Fruit fly (Drosophila melanogaster) whole organism, embryonic: Measurements from ENCODE around the gene Lipt2.
A peak's percentile ranks its signal among the peaks of the same experiment; 100 is the strongest.

Experiments
- Abd-B ChIP-seq: fragments of 200-800 bp; sonication (Bioruptor generic); optimal IDR thresholded peaks from 2 replicates; lab custom pipeline; 2018; ENCODE audit warnings: missing biosample characterization, mild to moderate bottlenecking, missing genetic modification characterization, moderate library complexity
- Ada2b ChIP-seq: fragments of 200-800 bp; sonication (Bioruptor generic); IDR thresholded peaks from 2 replicates; pipeline ENCODE4 v1.3.6; 2022; ENCODE audit warnings: missing biosample characterization, missing genetic modification characterization
- CG10274 ChIP-seq: fragments of 200-800 bp; sonication (Bioruptor generic); optimal IDR thresholded peaks from 3 replicates; lab custom pipeline; 2017; ENCODE audit warnings: missing biosample characterization, mild to moderate bottlenecking, missing genetic modification characterization
- CG10321 ChIP-seq: fragments of 200-800 bp; sonication (Bioruptor generic); IDR thresholded peaks from 2 replicates; pipeline ENCODE4 v1.3.6; 2022; ENCODE audit warnings: missing biosample characterization, missing genetic modification characterization
- CG11085 ChIP-seq: fragments of 200-800 bp; sonication (Bioruptor generic); IDR thresholded peaks from 2 replicates; pipeline ENCODE4 v1.3.6; 2022; ENCODE audit warnings: missing biosample characterization, missing genetic modification characterization
- CG1233 ChIP-seq: fragments of 200-800 bp; sonication (Bioruptor generic); optimal IDR thresholded peaks from 4 replicates; lab custom pipeline; 2018; ENCODE audit warnings: missing biosample characterization, mild to moderate bottlenecking, missing genetic modification characterization
- CG12942 ChIP-seq: fragments of 200-800 bp; sonication (Bioruptor generic); optimal IDR thresholded peaks from 3 replicates; lab custom pipeline; 2016; ENCODE audit warnings: missing biosample characterization, missing genetic modification characterization
- CG13424 ChIP-seq: fragments of 200-800 bp; sonication (Bioruptor generic); optimal IDR thresholded peaks from 2 replicates; lab custom pipeline; 2019; ENCODE audit warnings: missing biosample characterization, mild to moderate bottlenecking, missing genetic modification characterization, moderate library complexity
- CG14050 ChIP-seq: fragments of 200-800 bp; sonication (Bioruptor generic); IDR thresholded peaks from 3 replicates; pipeline ENCODE4 v1.3.6; 2022; ENCODE audit warnings: missing biosample characterization, missing genetic modification characterization
- CG14860 ChIP-seq: fragments of 200-800 bp; sonication (Bioruptor generic); IDR thresholded peaks from 3 replicates; pipeline ENCODE4 v1.3.6; 2022; ENCODE audit warnings: missing biosample characterization, missing genetic modification characterization; ENCODE audit not compliant: partially characterized antibody
- CG15514 ChIP-seq: fragments of 200-800 bp; sonication (Bioruptor generic); optimal IDR thresholded peaks from 3 replicates; lab custom pipeline; 2017; ENCODE audit warnings: missing biosample characterization, missing genetic modification characterization, mild to moderate bottlenecking, moderate library complexity, missing genetic modification reagents
- CG16815 ChIP-seq: fragments of 200-800 bp; sonication (Bioruptor generic); optimal IDR thresholded peaks from 3 replicates; lab custom pipeline; 2017; ENCODE audit warnings: missing biosample characterization, mild to moderate bottlenecking, missing genetic modification characterization
- CG17361 ChIP-seq: fragments of 200-800 bp; sonication (Bioruptor generic); IDR thresholded peaks from 3 replicates; pipeline ENCODE4 v1.3.6; 2022; ENCODE audit warnings: missing biosample characterization, missing genetic modification characterization
- CG17385 ChIP-seq: fragments of 200-800 bp; sonication (Bioruptor generic); optimal IDR thresholded peaks from 3 replicates; lab custom pipeline; 2018; ENCODE audit warnings: missing biosample characterization, mild to moderate bottlenecking, missing genetic modification characterization
- CG1792 ChIP-seq: fragments of 200-800 bp; sonication (Bioruptor generic); optimal IDR thresholded peaks from 2 replicates; lab custom pipeline; 2016; ENCODE audit warnings: missing biosample characterization, missing genetic modification characterization
- CG32532 ChIP-seq: fragments of 200-800 bp; sonication (Bioruptor generic); IDR thresholded peaks from 2 replicates; pipeline ENCODE4 v1.3.6; 2022; ENCODE audit warnings: missing biosample characterization, missing genetic modification characterization
- CG32772 ChIP-seq: fragments of 200-800 bp; sonication (Bioruptor generic); IDR thresholded peaks from 2 replicates; pipeline ENCODE4 v1.3.6; 2022; ENCODE audit warnings: missing biosample characterization, missing genetic modification characterization
- CG3847 ChIP-seq: fragments of 200-800 bp; sonication (Bioruptor generic); IDR thresholded peaks from 2 replicates; pipeline ENCODE4 v1.3.6; 2022; ENCODE audit warnings: missing biosample characterization, missing genetic modification characterization
- CG42726 ChIP-seq: fragments of 200-800 bp; sonication (Bioruptor generic); IDR thresholded peaks from 2 replicates; pipeline ENCODE4 v1.3.6; 2022; ENCODE audit warnings: missing biosample characterization, missing genetic modification characterization; ENCODE audit not compliant: partially characterized antibody
- CG5180 ChIP-seq: fragments of 200-800 bp; sonication (Bioruptor generic); optimal IDR thresholded peaks from 3 replicates; lab custom pipeline; 2017; ENCODE audit warnings: missing biosample characterization, missing genetic modification characterization, mild to moderate bottlenecking, moderate library complexity, missing genetic modification reagents
- CG5953 ChIP-seq: fragments of 200-800 bp; sonication (Bioruptor generic); IDR thresholded peaks from 2 replicates; pipeline ENCODE4 v1.3.6; 2022; ENCODE audit warnings: missing biosample characterization, missing genetic modification characterization
- CG6175 ChIP-seq: fragments of 200-800 bp; sonication (Bioruptor generic); IDR thresholded peaks from 3 replicates; pipeline ENCODE4 v1.3.6; 2022; ENCODE audit warnings: missing biosample characterization, missing genetic modification characterization
- CG6765 ChIP-seq: fragments of 200-800 bp; sonication (Bioruptor generic); optimal IDR thresholded peaks from 3 replicates; lab custom pipeline; 2017; ENCODE audit warnings: missing biosample characterization, mild to moderate bottlenecking, missing genetic modification characterization
- CG7357 ChIP-seq: fragments of 200-800 bp; sonication (Bioruptor generic); IDR thresholded peaks from 3 replicates; pipeline ENCODE4 v1.3.6; 2022; ENCODE audit warnings: missing biosample characterization, missing genetic modification characterization
- CG7928 ChIP-seq: fragments of 200-800 bp; sonication (Bioruptor generic); optimal IDR thresholded peaks from 2 replicates; lab custom pipeline; 2017; ENCODE audit warnings: missing biosample characterization, mild to moderate bottlenecking, missing genetic modification characterization
- CG8290 ChIP-seq, 3 experiments: fragments of 200-800 bp; sonication (Bioruptor generic); optimal IDR thresholded peaks; 2 replicates each; lab custom pipeline; 2016 to 2019; ENCODE audit warnings: missing biosample characterization in 3 of 3, missing genetic modification characterization in 3 of 3, mild to moderate bottlenecking in 2 of 3, moderate library complexity in 1 of 3
- CG9727 ChIP-seq: fragments of 200-800 bp; sonication (Bioruptor generic); optimal IDR thresholded peaks from 3 replicates; lab custom pipeline; 2017; ENCODE audit warnings: missing biosample characterization, mild to moderate bottlenecking, missing genetic modification characterization
- Chrac-16 ChIP-seq: fragments of 200-800 bp; sonication (Bioruptor generic); optimal IDR thresholded peaks from 3 replicates; lab custom pipeline; 2016; ENCODE audit warnings: missing biosample characterization, missing genetic modification characterization
- Ets65A ChIP-seq: fragments of 200-800 bp; sonication (Bioruptor generic); peaks from one replicate; lab custom pipeline; 2016; ENCODE audit warnings: missing biosample characterization, missing genetic modification characterization
- Gug ChIP-seq: fragments of 200-800 bp; sonication (Bioruptor generic); IDR thresholded peaks from 4 replicates; pipeline ENCODE4 v1.3.6; 2022; ENCODE audit warnings: missing biosample characterization, missing genetic modification characterization
- H15 ChIP-seq: fragments of 200-800 bp; sonication (Bioruptor generic); IDR thresholded peaks from 3 replicates; pipeline ENCODE4 v1.3.6; 2022; ENCODE audit warnings: missing biosample characterization, missing genetic modification characterization
- H2.0 ChIP-seq: fragments of 200-800 bp; sonication (Bioruptor generic); IDR thresholded peaks from 2 replicates; pipeline ENCODE4 v1.3.6; 2022; ENCODE audit warnings: missing biosample characterization, missing genetic modification characterization
- HmgZ ChIP-seq: fragments of 200-800 bp; sonication (Bioruptor generic); optimal IDR thresholded peaks from 2 replicates; lab custom pipeline; 2018; ENCODE audit warnings: missing biosample characterization, mild to moderate bottlenecking, missing genetic modification characterization
- Rfx ChIP-seq: fragments of 200-800 bp; sonication (Bioruptor generic); IDR thresholded peaks from 2 replicates; pipeline ENCODE4 v1.3.6; 2022; ENCODE audit warnings: missing biosample characterization, missing genetic modification characterization
- Ssrp ChIP-seq: fragments of 200-800 bp; sonication (Bioruptor generic); optimal IDR thresholded peaks from 2 replicates; lab custom pipeline; 2018; ENCODE audit warnings: missing biosample characterization, mild to moderate bottlenecking, missing genetic modification characterization, moderate library complexity
- YL-1 ChIP-seq: fragments of 200-800 bp; sonication (Bioruptor generic); optimal IDR thresholded peaks from 3 replicates; lab custom pipeline; 2017; ENCODE audit warnings: missing biosample characterization, mild to moderate bottlenecking, missing genetic modification characterization
- ci ChIP-seq: fragments of 200-800 bp; sonication (Bioruptor generic); IDR thresholded peaks from 3 replicates; pipeline ENCODE4 v1.3.6; 2022; ENCODE audit warnings: missing biosample characterization, missing genetic modification characterization
- dimm ChIP-seq: fragments of 200-800 bp; sonication (Bioruptor generic); IDR thresholded peaks from 2 replicates; pipeline ENCODE4 v1.3.6; 2022; ENCODE audit warnings: missing biosample characterization, missing genetic modification characterization
- ewg ChIP-seq: fragments of 200-800 bp; sonication (Bioruptor generic); optimal IDR thresholded peaks from 3 replicates; lab custom pipeline; 2017; ENCODE audit warnings: mild to moderate bottlenecking, missing biosample characterization, missing genetic modification reagents, missing genetic modification characterization
- lbe ChIP-seq: fragments of 200-800 bp; sonication (Bioruptor generic); optimal IDR thresholded peaks from 2 replicates; lab custom pipeline; 2016; ENCODE audit warnings: missing biosample characterization, mild to moderate bottlenecking, missing genetic modification characterization
- mam ChIP-seq: fragments of 200-800 bp; sonication (Bioruptor generic); optimal IDR thresholded peaks from 3 replicates; lab custom pipeline; 2016; ENCODE audit warnings: missing biosample characterization, missing genetic modification characterization
- nmo ChIP-seq: fragments of 200-800 bp; sonication (Bioruptor generic); optimal IDR thresholded peaks from 2 replicates; lab custom pipeline; 2018; ENCODE audit warnings: missing biosample characterization, mild to moderate bottlenecking, missing genetic modification characterization, moderate library complexity
- phol ChIP-seq: fragments of 200-800 bp; sonication (Bioruptor generic); optimal IDR thresholded peaks from 3 replicates; lab custom pipeline; 2018; ENCODE audit warnings: missing biosample characterization, mild to moderate bottlenecking, missing genetic modification characterization, moderate library complexity
- sd ChIP-seq: fragments of 200-800 bp; sonication (Bioruptor generic); optimal IDR thresholded peaks from 3 replicates; lab custom pipeline; 2018; ENCODE audit warnings: missing biosample characterization, mild to moderate bottlenecking, missing genetic modification characterization, moderate library complexity
- sens ChIP-seq: fragments of 200-800 bp; sonication (Bioruptor generic); peaks from one replicate; lab custom pipeline; 2016; ENCODE audit warnings: missing biosample characterization, missing genetic modification characterization
- tin ChIP-seq: fragments of 200-800 bp; sonication (Bioruptor generic); optimal IDR thresholded peaks from 3 replicates; lab custom pipeline; 2016; ENCODE audit warnings: missing biosample characterization, missing genetic modification characterization
- ttk ChIP-seq: fragments of 200-800 bp; sonication (Bioruptor generic); IDR thresholded peaks from 2 replicates; pipeline ENCODE4 v2.1.2; 2022; ENCODE audit warnings: missing biosample characterization, missing genetic modification characterization
- zen ChIP-seq: fragments of 200-800 bp; sonication (Bioruptor generic); optimal IDR thresholded peaks from 3 replicates; lab custom pipeline; 2018; ENCODE audit warnings: missing biosample characterization, mild to moderate bottlenecking, missing genetic modification characterization, moderate library complexity
- zf30C ChIP-seq: fragments of 200-800 bp; sonication (Bioruptor generic); optimal IDR thresholded peaks from 3 replicates; lab custom pipeline; 2018; ENCODE audit warnings: missing biosample characterization, mild to moderate bottlenecking, missing genetic modification characterization

Gene Lipt2

dm6 chr3R:4402884-4403705 lies 34.0 kb downstream of the Lipt2 start, which contains the start of gene lost (continued):
- TF ChIP-seq CG17385 (GFP tag; lab: Kevin White, UChicago) (peak; percentile 38), zen (no peak), CG9727 (GFP tag; lab: Kevin White, UChicago) (peak; percentile 33), dimm (GFP tag; lab: Robert Waterston, UW) (no peak), CG5953 (GFP tag; lab: Robert Waterston, UW) (no peak), CG17361 (GFP tag; lab: Robert Waterston, UW) (peak; percentile 35; the same call in 1 of the 3 replicates), CG1792 (GFP tag; lab: Kevin White, UChicago) (no peak), CG7928 (GFP tag; lab: Kevin White, UChicago) (peak; percentile 28), Abd-B (GFP tag; lab: Kevin White, UChicago) (peak; percentile 50), ttk (GFP tag; lab: Robert Waterston, UW) (peak; percentile 25; the same call in 1 of the 2 replicates), CG6765 (GFP tag; lab: Kevin White, UChicago) (no peak), Ada2b (no peak), nmo (peak; percentile 51), CG12942 (GFP tag; lab: Kevin White, UChicago) (no peak), CG32772 (0 out of 2 replicates have a peak, but pooled peaks have one; percentile 18), HmgZ (tag; lab: Kevin White, UChicago) (peak; percentile 70), YL-1 (peak; percentile 50), CG10321 (GFP tag; lab: Robert Waterston, UW) (no peak), ci (peak; percentile 51; the same call in 1 of the 3 replicates), CG11085 (0 out of 2 replicates have a peak, but pooled peaks have one; percentile 24), CG3847 (peak; percentile 27; the same call in 1 of the 2 replicates), CG15514 (GFP tag; lab: Kevin White, UChicago) (peak; percentile 75), Gug (GFP tag; lab: Robert Waterston, UW) (peak; percentile 15; the same call in 2 of the 4 replicates), Rfx (GFP tag; lab: Robert Waterston, UW) (peak; percentile 72), H2.0 (GFP tag; lab: Robert Waterston, UW) (no peak; the same call in 1 of the 2 replicates), tin (GFP tag; lab: Kevin White, UChicago) (no peak), zf30C (GFP tag; lab: Kevin White, UChicago) (no peak), CG32532 (peak; percentile 69), CG13424 (peak; percentile 7), CG8290 (GFP tag; optimal IDR thresholded peaks at IDR 0.05; lab: Kevin White, UChicago) (no peak), CG8290 (tag; optimal IDR thresholded peaks at IDR 0.05; lab: Kevin White, UChicago) (peak; percentile 41 to 71), Chrac-16 (GFP tag; lab: Kevin White, UChicago) (no peak), CG16815 (GFP tag; lab: Kevin White, UChicago) (no peak), mam (peak; percentile 29), phol (tag; lab: Kevin White, UChicago) (peak; percentile 86), Ets65A (GFP tag; lab: Kevin White, UChicago) (peak; percentile 71), CG5180 (peak; percentile 61), CG6175 (no peak), CG7357 (GFP tag; lab: Robert Waterston, UW) (peak; percentile 66), CG1233 (peak; percentile 26), sens (GFP tag; lab: Kevin White, UChicago) (peak; percentile 84), ewg (peak; percentile 28), sd (tag; lab: Kevin White, UChicago) (no peak), CG42726 (GFP tag; lab: Robert Waterston, UW) (peak; percentile 99), H15 (GFP tag; lab: Robert Waterston, UW) (no peak), lbe (peak; percentile 61), CG10274 (GFP tag; lab: Kevin White, UChicago) (no peak), CG14050 (GFP tag; lab: Robert Waterston, UW) (no peak), Ssrp (tag; lab: Kevin White, UChicago) (no peak), CG14860 (peak; percentile 98)
